Worm (Caenorhabditis elegans) whole organism, L4 larva: ENCODE data around the gene C29F3.7.

Experiments
- F37D6.2 ChIP-seq: sonication (generic microtip); optimal IDR thresholded peaks from 2 replicates; lab custom pipeline; 2016; ENCODE audit warnings: mild to moderate bottlenecking, missing genetic modification characterization, missing compliant biosample characterization
- F44E2.7 ChIP-seq: fragments of 200-800 bp; sonication (Bioruptor generic); IDR thresholded peaks from 2 replicates; pipeline ENCODE4 v2.1.2; 2022; ENCODE audit warnings: missing genetic modification characterization, missing compliant biosample characterization
- T20F7.1 ChIP-seq: fragments of 200-800 bp; sonication (Bioruptor generic); optimal IDR thresholded peaks from 2 replicates; lab custom pipeline; 2018; ENCODE audit warnings: mild to moderate bottlenecking, missing genetic modification characterization, missing compliant biosample characterization
- Y105C5A.15 ChIP-seq: fragments of 200-800 bp; sonication (Bioruptor generic); IDR thresholded peaks from 2 replicates; pipeline ENCODE4 v1.3.6; 2022; ENCODE audit warnings: missing genetic modification characterization, missing compliant biosample characterization
- Y5F2A.4 ChIP-seq: fragments of 200-800 bp; sonication (Bioruptor generic); optimal IDR thresholded peaks from 2 replicates; lab custom pipeline; 2018; ENCODE audit warnings: mild to moderate bottlenecking, missing genetic modification characterization, missing compliant biosample characterization
- Y75B8A.6 ChIP-seq: fragments of 200-800 bp; sonication (Bioruptor generic); IDR thresholded peaks from 2 replicates; pipeline ENCODE4 v1.3.6; 2022; ENCODE audit warnings: missing genetic modification reagents, missing genetic modification characterization, missing compliant biosample characterization
- ama-1 ChIP-seq: fragments of 150-350 bp; optimal IDR thresholded peaks from 2 replicates; lab custom pipeline; 2014; ENCODE audit warnings: inconsistent platforms, mixed read lengths
- arid-1 ChIP-seq: fragments of 200-800 bp; sonication (Bioruptor generic); conservative IDR thresholded peaks from 2 replicates; pipeline ENCODE4 v1.3.6; 2022; ENCODE audit warnings: missing genetic modification reagents, missing genetic modification characterization, missing compliant biosample characterization
- attf-4 ChIP-seq: sonication (generic microtip); optimal IDR thresholded peaks from 3 replicates; lab custom pipeline; 2017; ENCODE audit warnings: missing biosample characterization, missing genetic modification characterization
- ceh-44 ChIP-seq: fragments of 200-800 bp; sonication (Bioruptor generic); IDR thresholded peaks from 2 replicates; pipeline ENCODE4 v1.3.6; 2022; ENCODE audit warnings: missing genetic modification reagents, missing genetic modification characterization, missing compliant biosample characterization
- ceh-62 ChIP-seq: sonication (generic microtip); optimal IDR thresholded peaks from 2 replicates; lab custom pipeline; 2017; ENCODE audit warnings: missing biosample characterization, missing genetic modification characterization
- ceh-82 ChIP-seq: sonication (generic microtip); optimal IDR thresholded peaks from 2 replicates; lab custom pipeline; 2017; ENCODE audit warnings: missing biosample characterization, missing genetic modification characterization
- ces-1 ChIP-seq: fragments of 150-350 bp; sonication (generic microtip); optimal IDR thresholded peaks from 4 replicates; lab custom pipeline; 2014; ENCODE audit warnings: missing biosample characterization, missing genetic modification reagents, missing genetic modification characterization
- dmd-6 ChIP-seq: fragments of 200-800 bp; sonication (Bioruptor generic); IDR thresholded peaks from 2 replicates; pipeline ENCODE4 v1.3.6; 2022; ENCODE audit warnings: missing genetic modification reagents, missing genetic modification characterization, missing compliant biosample characterization
- dmd-8 ChIP-seq: fragments of 200-800 bp; sonication (Bioruptor generic); IDR thresholded peaks from 2 replicates; pipeline ENCODE4 v1.3.6; 2022; ENCODE audit warnings: missing genetic modification characterization, missing compliant biosample characterization
- dpl-1 ChIP-seq: fragments of 150-350 bp; optimal IDR thresholded peaks from 2 replicates; lab custom pipeline; 2014; ENCODE audit warnings: missing biosample characterization, missing genetic modification reagents, missing genetic modification characterization
- dve-1 ChIP-seq: sonication (generic microtip); optimal IDR thresholded peaks from 2 replicates; lab custom pipeline; 2017; ENCODE audit warnings: antibody characterized with exemption, mild to moderate bottlenecking, missing genetic modification characterization, missing compliant biosample characterization; ENCODE audit not compliant: insufficient read depth
- egl-27 ChIP-seq: sonication (generic microtip); optimal IDR thresholded peaks from 3 replicates; lab custom pipeline; 2017; ENCODE audit warnings: missing biosample characterization, missing genetic modification reagents, missing genetic modification characterization
- egl-43 ChIP-seq: fragments of 200-800 bp; sonication (Bioruptor generic); IDR thresholded peaks from 2 replicates; pipeline ENCODE4 v1.3.6; 2022; ENCODE audit warnings: missing genetic modification reagents, missing genetic modification characterization, missing compliant biosample characterization
- fkh-10 ChIP-seq: fragments of 150-350 bp; optimal IDR thresholded peaks from 2 replicates; lab custom pipeline; 2014; ENCODE audit warnings: missing biosample characterization, missing genetic modification reagents, missing genetic modification characterization
- fos-1 ChIP-seq: fragments of 150-350 bp; optimal IDR thresholded peaks from 2 replicates; lab custom pipeline; 2014; ENCODE audit warnings: missing biosample characterization, missing genetic modification characterization
- hlh-11 ChIP-seq: fragments of 200-800 bp; sonication (Bioruptor generic); optimal IDR thresholded peaks from 2 replicates; lab custom pipeline; 2018; ENCODE audit warnings: mild to moderate bottlenecking, missing genetic modification characterization, missing compliant biosample characterization
- hlh-30 ChIP-seq: sonication (generic microtip); optimal IDR thresholded peaks from 2 replicates; lab custom pipeline; 2017; ENCODE audit warnings: antibody characterized with exemption, mild to moderate bottlenecking, missing genetic modification characterization, missing compliant biosample characterization; ENCODE audit not compliant: insufficient read depth
- hmg-1.1 ChIP-seq: fragments of 200-800 bp; sonication (Bioruptor generic); IDR thresholded peaks from 2 replicates; pipeline ENCODE4 v1.3.6; 2022; ENCODE audit warnings: missing genetic modification reagents, missing genetic modification characterization, missing compliant biosample characterization
- lim-7 ChIP-seq: fragments of 200-800 bp; sonication (Bioruptor generic); IDR thresholded peaks from 2 replicates; pipeline ENCODE4 v1.3.6; 2022; ENCODE audit warnings: missing genetic modification characterization, missing compliant biosample characterization
- lin-1 ChIP-seq: fragments of 200-800 bp; sonication (Bioruptor generic); IDR thresholded peaks from 2 replicates; pipeline ENCODE4 v1.3.6; 2022; ENCODE audit warnings: missing genetic modification reagents, missing genetic modification characterization, missing compliant biosample characterization
- lin-13 ChIP-seq: fragments of 150-350 bp; optimal IDR thresholded peaks from 2 replicates; lab custom pipeline; 2014; ENCODE audit warnings: missing biosample characterization, missing genetic modification reagents, missing genetic modification characterization
- lin-29 ChIP-seq: fragments of 200-800 bp; sonication (Bioruptor generic); IDR thresholded peaks from 2 replicates; pipeline ENCODE4 v1.3.6; 2022; ENCODE audit warnings: missing genetic modification reagents, missing genetic modification characterization, missing compliant biosample characterization
- lsy-2 ChIP-seq, 2 experiments: fragments of 150-350 bp in 1 of 2; sonication (generic microtip) in 1 of 2; optimal IDR thresholded peaks; 2 replicates each; lab custom pipeline; 2014 to 2017; ENCODE audit warnings: missing biosample characterization in 2 of 2, missing genetic modification characterization in 2 of 2
- madf-5 ChIP-seq, 2 experiments: fragments of 200-800 bp; sonication (Bioruptor generic); IDR thresholded peaks; 2 replicates each; pipeline ENCODE4 v1.3.6; 2022; ENCODE audit warnings: missing compliant biosample characterization in 2 of 2, missing genetic modification characterization in 2 of 2
- mxl-3 ChIP-seq: fragments of 200-800 bp; sonication (Bioruptor generic); optimal IDR thresholded peaks from 2 replicates; lab custom pipeline; 2018; ENCODE audit warnings: mild to moderate bottlenecking, missing genetic modification characterization, missing compliant biosample characterization
- nhr-102 ChIP-seq: sonication (generic microtip); optimal IDR thresholded peaks from 2 replicates; lab custom pipeline; 2016; ENCODE audit warnings: mild to moderate bottlenecking, missing genetic modification characterization, moderate library complexity, missing compliant biosample characterization
- nhr-11 ChIP-seq: fragments of 150-350 bp; optimal IDR thresholded peaks from 2 replicates; lab custom pipeline; 2014; ENCODE audit warnings: missing biosample characterization, missing genetic modification characterization
- nhr-237 ChIP-seq: sonication (generic microtip); optimal IDR thresholded peaks from 2 replicates; lab custom pipeline; 2017; ENCODE audit warnings: missing biosample characterization, missing genetic modification characterization
- nhr-25 ChIP-seq: sonication (generic microtip); optimal IDR thresholded peaks from 2 replicates; lab custom pipeline; 2017; ENCODE audit warnings: missing genetic modification characterization, mild to moderate bottlenecking, missing compliant biosample characterization, antibody characterized with exemption, moderate library complexity, borderline replicate concordance; ENCODE audit not compliant: insufficient read depth
- nhr-28 ChIP-seq: fragments of 150-350 bp; optimal IDR thresholded peaks from 2 replicates; lab custom pipeline; 2014; ENCODE audit warnings: missing biosample characterization, missing genetic modification characterization
- nhr-41 ChIP-seq: fragments of 200-800 bp; sonication (Bioruptor generic); IDR thresholded peaks from 2 replicates; pipeline ENCODE4 v1.3.6; 2022; ENCODE audit warnings: missing genetic modification reagents, missing genetic modification characterization, missing compliant biosample characterization
- nhr-42 ChIP-seq: fragments of 200-800 bp; sonication (Bioruptor generic); IDR thresholded peaks from 2 replicates; pipeline ENCODE4 v1.3.6; 2022; ENCODE audit warnings: missing genetic modification characterization, missing compliant biosample characterization
- nhr-48 ChIP-seq: sonication (generic microtip); optimal IDR thresholded peaks from 2 replicates; lab custom pipeline; 2016; ENCODE audit warnings: mild to moderate bottlenecking, missing genetic modification characterization, missing compliant biosample characterization
- nhr-6 ChIP-seq: fragments of 150-350 bp; optimal IDR thresholded peaks from 2 replicates; lab custom pipeline; 2014; ENCODE audit warnings: missing biosample characterization, missing genetic modification characterization
- pqm-1 ChIP-seq: sonication (generic microtip); optimal IDR thresholded peaks from 2 replicates; lab custom pipeline; 2017; ENCODE audit warnings: missing biosample characterization, missing genetic modification characterization
- rbr-2 ChIP-seq: sonication (generic microtip); optimal IDR thresholded peaks from 2 replicates; lab custom pipeline; 2016; ENCODE audit warnings: missing genotype, missing genetic modification characterization, missing compliant biosample characterization
- saeg-2 ChIP-seq: fragments of 200-800 bp; sonication (Bioruptor generic); IDR thresholded peaks from 2 replicates; pipeline ENCODE4 v1.3.6; 2022; ENCODE audit warnings: missing genetic modification reagents, missing genetic modification characterization, missing compliant biosample characterization
- set-16 ChIP-seq: fragments of 200-800 bp; sonication (Bioruptor generic); IDR thresholded peaks from 2 replicates; pipeline ENCODE4 v1.3.6; 2022; ENCODE audit warnings: missing genetic modification reagents, missing genetic modification characterization, missing compliant biosample characterization
- skn-1 ChIP-seq: fragments of 150-350 bp; optimal IDR thresholded peaks from 2 replicates; lab custom pipeline; 2014; ENCODE audit warnings: missing biosample characterization, missing genetic modification characterization
- spr-1 ChIP-seq: sonication (generic microtip); optimal IDR thresholded peaks from 2 replicates; lab custom pipeline; 2016; ENCODE audit warnings: mild to moderate bottlenecking, missing genetic modification characterization, missing compliant biosample characterization
- tra-1 ChIP-seq: fragments of 200-800 bp; sonication (Bioruptor generic); IDR thresholded peaks from 2 replicates; pipeline ENCODE4 v1.3.6; 2022; ENCODE audit warnings: missing genetic modification reagents, missing genetic modification characterization, missing compliant biosample characterization
- unc-62 ChIP-seq, 3 experiments: fragments of 150-350 bp in 1 of 3; sonication (generic microtip); optimal IDR thresholded peaks in 2 of 3; peaks in 1 of 3; 1 replicate in 1 of 3; 2 replicates in 2 of 3; lab custom pipeline; 2014 to 2017; ENCODE audit warnings: missing biosample characterization in 3 of 3, missing genetic modification characterization in 3 of 3, missing genetic modification reagents in 3 of 3, missing genotype in 1 of 3
- vab-7 ChIP-seq: fragments of 200-800 bp; sonication (Bioruptor generic); IDR thresholded peaks from 2 replicates; pipeline ENCODE4 v1.3.6; 2022; ENCODE audit warnings: missing genetic modification reagents, missing genetic modification characterization, missing compliant biosample characterization
- zag-1 ChIP-seq: fragments of 150-350 bp; optimal IDR thresholded peaks from 2 replicates; lab custom pipeline; 2014; ENCODE audit warnings: missing biosample characterization, missing genetic modification characterization
- zip-11 ChIP-seq: fragments of 200-800 bp; sonication (Bioruptor generic); IDR thresholded peaks from 2 replicates; pipeline ENCODE4 v1.3.6; 2022; ENCODE audit warnings: missing genetic modification characterization, missing compliant biosample characterization
- ztf-11 ChIP-seq: fragments of 150-350 bp; optimal IDR thresholded peaks from 2 replicates; lab custom pipeline; 2014; ENCODE audit warnings: missing biosample characterization, missing genetic modification characterization
- ztf-7 ChIP-seq: fragments of 150-350 bp; optimal IDR thresholded peaks from 2 replicates; lab custom pipeline; 2014; ENCODE audit warnings: missing biosample characterization, missing genetic modification characterization

C29F3.7 gene

DNA sequence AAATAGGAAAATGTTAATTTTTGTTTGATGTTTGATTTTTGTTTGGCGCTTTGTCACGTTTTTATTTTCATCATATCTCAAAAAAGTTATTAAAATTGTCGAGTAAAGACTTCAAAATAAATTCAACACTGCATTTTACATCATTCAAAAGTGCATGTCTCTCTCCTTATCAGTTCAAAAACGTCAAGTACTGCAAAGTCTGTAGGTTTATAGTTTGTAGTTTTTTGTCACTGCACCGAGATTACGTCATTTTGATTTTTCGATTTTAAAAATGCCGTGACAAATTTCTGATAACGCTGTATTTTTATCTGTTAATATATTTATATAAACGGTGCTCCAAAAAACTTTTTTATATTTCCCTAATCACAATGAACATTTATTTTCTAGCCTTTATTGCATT, at the start of gene C29F3.7:
C29F3.7 (plus strand) TSS at position 254 of the 400 bp plus-strand sequence.
- TF ChIP-seq spr-1 (tag; lab: Kevin White, UChicago) (no peak), F37D6.2 (tag; lab: Kevin White, UChicago) (no peak), unc-62 (GFP tag; optimal IDR thresholded peaks at IDR 0.05 in 1 of 2; lab: Kevin White, UChicago) (peak in 1 of 2 experiments; percentile 35), unc-62 (tag; optimal IDR thresholded peaks at IDR 0.05; lab: Kevin White, UChicago) (no peak), T20F7.1 (GFP tag; lab: Kevin White, UChicago) (peak; percentile 68), dmd-8 (GFP tag; lab: Robert Waterston, UW) (no peak), Y5F2A.4 (GFP tag; lab: Kevin White, UChicago) (no peak), nhr-48 (peak; percentile 91), nhr-237 (tag; lab: Kevin White, UChicago) (no peak), dpl-1 (GFP tag; lab: Kevin White, UChicago) (no peak), fos-1 (tag; lab: Kevin White, UChicago) (no peak), vab-7 (GFP tag; lab: Robert Waterston, UW) (no peak), skn-1 (tag; lab: Kevin White, UChicago) (no peak), madf-5 (GFP tag; IDR thresholded peaks at IDR 0.05; lab: Robert Waterston, UW) (no peak), attf-4 (tag; lab: Kevin White, UChicago) (no peak), egl-43 (GFP tag; lab: Robert Waterston, UW) (no peak), ceh-44 (GFP tag; lab: Robert Waterston, UW) (no peak), mxl-3 (GFP tag; lab: Kevin White, UChicago) (no peak), lin-13 (GFP tag; lab: Kevin White, UChicago) (no peak), dmd-6 (peak; percentile 99), zag-1 (no peak), lin-29 (no peak), nhr-25 (tag; lab: Kevin White, UChicago) (no peak), ama-1 (lab: Kevin White, UChicago) (no peak), rbr-2 (tag; lab: Kevin White, UChicago) (no peak), lsy-2 (tag; optimal IDR thresholded peaks at IDR 0.05; lab: Kevin White, UChicago) (no peak), ceh-62 (tag; lab: Kevin White, UChicago) (no peak), hmg-1.1 (GFP tag; lab: Robert Waterston, UW) (no peak), tra-1 (no peak), set-16 (GFP tag; lab: Robert Waterston, UW) (no peak), hlh-30 (tag; lab: Kevin White, UChicago) (no peak), pqm-1 (tag; lab: Kevin White, UChicago) (peak; percentile 72), saeg-2 (GFP tag; lab: Robert Waterston, UW) (no peak), F44E2.7 (GFP tag; lab: Robert Waterston, UW) (no peak), nhr-42 (GFP tag; lab: Robert Waterston, UW) (no peak), nhr-11 (tag; lab: Kevin White, UChicago) (no peak), Y75B8A.6 (GFP tag; lab: Robert Waterston, UW) (no peak), egl-27 (tag; lab: Kevin White, UChicago) (no peak), nhr-41 (no peak), nhr-102 (tag; lab: Kevin White, UChicago) (no peak), Y105C5A.15 (GFP tag; lab: Robert Waterston, UW) (no peak), lim-7 (GFP tag; lab: Robert Waterston, UW) (no peak), ztf-7 (tag; lab: Kevin White, UChicago) (peak; percentile 77), ztf-11 (tag; lab: Kevin White, UChicago) (no peak), fkh-10 (no peak), ces-1 (GFP tag; lab: Kevin White, UChicago) (no peak), dve-1 (tag; lab: Kevin White, UChicago) (peak; percentile 95), zip-11 (GFP tag; lab: Robert Waterston, UW) (no peak), hlh-11 (tag; lab: Kevin White, UChicago) (peak; percentile 85), lin-1 (GFP tag; lab: Robert Waterston, UW) (no peak; the same call in 1 of the 2 replicates), nhr-6 (tag; lab: Kevin White, UChicago) (peak; percentile 90), nhr-28 (tag; lab: Kevin White, UChicago) (peak; percentile 98), ceh-82 (tag; lab: Kevin White, UChicago) (no peak), arid-1 (no peak)
